3 fruit fly cellular contexts compared by ENCODE assay signal in the genomic region with DNA sequence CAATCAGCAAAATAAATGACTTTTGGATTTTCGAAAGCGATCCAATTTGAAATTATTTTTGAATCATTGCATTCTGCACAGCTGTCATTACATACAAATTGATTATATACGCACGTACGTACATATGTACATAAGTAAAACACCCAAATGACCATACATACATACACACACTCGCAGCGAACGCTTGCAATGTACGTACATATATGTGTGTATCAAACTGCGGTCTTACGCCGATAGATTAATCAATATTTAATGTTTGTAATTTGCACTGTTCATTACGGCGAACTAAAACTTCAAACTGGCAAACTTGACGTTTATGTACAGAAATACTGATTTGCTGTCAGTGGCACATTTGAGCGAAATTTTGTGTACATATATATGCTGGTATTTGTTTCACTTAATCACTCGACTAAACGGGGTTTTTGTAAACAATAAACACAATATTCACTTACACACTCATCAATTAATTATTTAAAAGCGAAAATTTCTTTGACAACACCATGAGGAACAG.
TF ChIP-seq lines count a peak whose summit lies in the region.

No protein-coding gene starts in this region.

- TF ChIP-seq CTCF in whole organism, embryonic (GFP tag; optimal IDR thresholded peaks at IDR 0.05; lab: Kevin White, UChicago), result no peak

TF ChIP-seq in whole organism, adult, 20 proteins besides CTCF, POLR2A, EP300 and RAD21:
- TF ChIP-seq toe (GFP tag; optimal IDR thresholded peaks at IDR 0.05; lab: Kevin White, UChicago), result no peak
- peak; percentile 80 for TF ChIP-seq kay (GFP tag; lab: Kevin White, UChicago; ENCODE audit: borderline replicate concordance)

TF ChIP-seq in whole organism, embryonic, 481 proteins besides CTCF, POLR2A, EP300 and RAD21:
- TF ChIP-seq NK7.1 (GFP tag; optimal IDR thresholded peaks at IDR 0.05; lab: Kevin White, UChicago), result no peak
- no peak for TF ChIP-seq CG4328 (GFP tag; optimal IDR thresholded peaks at IDR 0.05; lab: Kevin White, UChicago)
- TF ChIP-seq ranshi (GFP tag; IDR thresholded peaks at IDR 0.05; lab: Robert Waterston, UW), result no peak
- no peak for TF ChIP-seq Fer2 (tag; optimal IDR thresholded peaks at IDR 0.05; lab: Kevin White, UChicago)
- no peak for TF ChIP-seq zf30C (GFP tag; optimal IDR thresholded peaks at IDR 0.05; lab: Kevin White, UChicago)
- TF ChIP-seq lbe (GFP tag; optimal IDR thresholded peaks at IDR 0.05; lab: Kevin White, UChicago), result peak; percentile 16
- TF ChIP-seq cg (GFP tag; optimal IDR thresholded peaks at IDR 0.05; lab: Kevin White, UChicago), result peak; percentile 72
- peak; percentile 14 for TF ChIP-seq sens (GFP tag; lab: Kevin White, UChicago)
- TF ChIP-seq dm (GFP tag; optimal IDR thresholded peaks at IDR 0.05; lab: Kevin White, UChicago), result no peak
- no peak for TF ChIP-seq CG6175 (GFP tag; IDR thresholded peaks at IDR 0.05; lab: Robert Waterston, UW)
- no peak for TF ChIP-seq MTF-1 (GFP tag; optimal IDR thresholded peaks at IDR 0.05; lab: Kevin White, UChicago; ENCODE audit: borderline replicate concordance)
- TF ChIP-seq row (GFP tag; IDR thresholded peaks at IDR 0.05; lab: Robert Waterston, UW), result no peak
- TF ChIP-seq CG17385 (GFP tag; optimal IDR thresholded peaks at IDR 0.05; lab: Kevin White, UChicago), result no peak
- peak; percentile 67 for TF ChIP-seq MESR4 (GFP tag; optimal IDR thresholded peaks at IDR 0.05; lab: Kevin White, UChicago)
- TF ChIP-seq D19A (tag; optimal IDR thresholded peaks at IDR 0.05; lab: Kevin White, UChicago), result no peak
- peak; percentile 42 for TF ChIP-seq nerfin-1 (tag; optimal IDR thresholded peaks at IDR 0.05; lab: Kevin White, UChicago)
- TF ChIP-seq CG34376 (GFP tag; optimal IDR thresholded peaks at IDR 0.05; lab: Kevin White, UChicago), result peak; percentile 10
- TF ChIP-seq Dip3 (GFP tag; optimal IDR thresholded peaks at IDR 0.05; lab: Kevin White, UChicago), result no peak
- TF ChIP-seq jing (GFP tag; optimal IDR thresholded peaks at IDR 0.05; lab: Kevin White, UChicago), result no peak
- TF ChIP-seq eve (GFP tag; optimal IDR thresholded peaks at IDR 0.05; lab: Kevin White, UChicago), result peak in 1 of 2 experiments; percentile 81
- TF ChIP-seq CG32767 (GFP tag; IDR thresholded peaks at IDR 0.05; lab: Robert Waterston, UW), result 0 out of 2 replicates have a peak, but pooled peaks have one; percentile 25
- TF ChIP-seq Hey (tag; optimal IDR thresholded peaks at IDR 0.05; lab: Kevin White, UChicago), result no peak
- TF ChIP-seq al (GFP tag; IDR thresholded peaks at IDR 0.05; lab: Robert Waterston, UW), result no peak
- TF ChIP-seq CG7928 (GFP tag; optimal IDR thresholded peaks at IDR 0.05; lab: Kevin White, UChicago), result no peak
- TF ChIP-seq Dref (GFP tag; IDR thresholded peaks at IDR 0.05; lab: Robert Waterston, UW), result no peak
- TF ChIP-seq repo (GFP tag; optimal IDR thresholded peaks at IDR 0.05; lab: Kevin White, UChicago), result no peak
- TF ChIP-seq CG4854 (GFP tag; optimal IDR thresholded peaks at IDR 0.05; lab: Kevin White, UChicago), result no peak

TF ChIP-seq in whole organism, wandering third instar larva, 38 proteins besides CTCF, POLR2A, EP300 and RAD21:
- TF ChIP-seq Rel (GFP tag; optimal IDR thresholded peaks at IDR 0.05; lab: Kevin White, UChicago), result peak; percentile 9
- TF ChIP-seq Rel (tag; optimal IDR thresholded peaks at IDR 0.05; lab: Kevin White, UChicago), result no peak
- TF ChIP-seq dl (GFP tag; optimal IDR thresholded peaks at IDR 0.05; lab: Kevin White, UChicago; ENCODE audit: insufficient read depth in 1 of 2, partially characterized antibody in 2 of 2), result no peak
